Worm (Caenorhabditis elegans): ENCODE results near the gene srg-59.

srg-59 gene

ce11 chrV:2767465-2767864 is 42.3 kb upstream of the srg-59 start, which contains the start of gene R05D8.9:
R05D8.9 (minus strand) TSS chrV:2767565.
- TF ChIP-seq T07F8.4 (tag; optimal IDR thresholded peaks at IDR 0.05) = no peak
- no peak for TF ChIP-seq nhr-90 (tag; optimal IDR thresholded peaks at IDR 0.05)
- TF ChIP-seq mel-28 (tag; optimal IDR thresholded peaks at IDR 0.05; ENCODE audit: borderline replicate concordance) = no peak
- TF ChIP-seq unc-130 (GFP tag; optimal IDR thresholded peaks at IDR 0.05) = no peak
- TF ChIP-seq hrde-1 (tag; optimal IDR thresholded peaks at IDR 0.05; ENCODE audit: borderline replicate concordance) = no peak
- no peak for TF ChIP-seq ztf-6 (GFP tag; IDR thresholded peaks at IDR 0.05)
- no peak for TF ChIP-seq bed-2 (GFP tag; IDR thresholded peaks at IDR 0.05)
- no peak for TF ChIP-seq ztf-22 (GFP tag; optimal IDR thresholded peaks at IDR 0.05)
- no peak for TF ChIP-seq athp-1 (tag; optimal IDR thresholded peaks at IDR 0.05)
- no peak for TF ChIP-seq ceh-100 (GFP tag; IDR thresholded peaks at IDR 0.05)
- TF ChIP-seq B0019.2 (GFP tag; conservative IDR thresholded peaks at IDR 0.05) = no peak
- no peak for TF ChIP-seq die-1 (tag; optimal IDR thresholded peaks at IDR 0.05)
- TF ChIP-seq repo-1 (tag; optimal IDR thresholded peaks at IDR 0.05) = no peak
- TF ChIP-seq mes-4 (tag; optimal IDR thresholded peaks at IDR 0.05) = no peak
- TF ChIP-seq K11D2.4 (GFP tag; IDR thresholded peaks at IDR 0.05) = no peak

- TF ChIP-seq zim-3 (tag; optimal IDR thresholded peaks at IDR 0.05) = no peak
- TF ChIP-seq F10E7.11 (tag; optimal IDR thresholded peaks at IDR 0.05) = no peak
- 0 out of 2 replicates have a peak, but pooled peaks have one; percentile 23 for TF ChIP-seq dox-1 (GFP tag; IDR thresholded peaks at IDR 0.05)
- peak; percentile 83 for TF ChIP-seq nhr-80 (tag; optimal IDR thresholded peaks at IDR 0.05)
- TF ChIP-seq lin-40 (tag; optimal IDR thresholded peaks at IDR 0.05) = no peak
Observed at ce11 chrV:2765052-2765451, 39.9 kb upstream of the srg-59 start, which contains the start of gene dhs-14. dhs-14 (minus strand) TSS chrV:2765200.

- TF ChIP-seq ceh-58 (GFP tag; IDR thresholded peaks at IDR 0.05) (no peak), gei-17 (GFP tag; optimal IDR thresholded peaks at IDR 0.05) (no peak)
Observed at ce11 chrV:2763105-2763504, 38.0 kb upstream of the srg-59 start, which contains the start of gene R05D8.7. R05D8.7 (minus strand) TSS chrV:2763208.

- TF ChIP-seq zim-3 (tag; optimal IDR thresholded peaks at IDR 0.05) = no peak
- no peak for TF ChIP-seq lin-54 (GFP tag; optimal IDR thresholded peaks at IDR 0.05)
- peak; percentile 75 for TF ChIP-seq zfh-2 (GFP tag; conservative IDR thresholded peaks at IDR 0.05)
- no peak for TF ChIP-seq ets-4 (GFP tag; optimal IDR thresholded peaks at IDR 0.05)
Observed at ce11 chrV:2761470-2761869, 36.3 kb upstream of the srg-59 start.

- no peak for TF ChIP-seq let-526 (GFP tag; IDR thresholded peaks at IDR 0.05)
- no peak for TF ChIP-seq ztf-25 (GFP tag; IDR thresholded peaks at IDR 0.05)
- no peak for TF ChIP-seq ceh-58 (GFP tag; IDR thresholded peaks at IDR 0.05)
- TF ChIP-seq akir-1 (GFP tag; optimal IDR thresholded peaks at IDR 0.05) = no peak
- no peak for TF ChIP-seq Y79H2A.3 (GFP tag; conservative IDR thresholded peaks at IDR 0.05)
Observed at ce11 chrV:2759456-2759855, 34.3 kb upstream of the srg-59 start, which contains the start of gene srg-58. srg-58 (minus strand) TSS chrV:2759556.

- no peak for TF ChIP-seq nfya-1 (tag; optimal IDR thresholded peaks at IDR 0.05; ENCODE audit: borderline replicate concordance, insufficient read depth)
- no peak for TF ChIP-seq F57C9.4 (tag; optimal IDR thresholded peaks at IDR 0.05)
- no peak for TF ChIP-seq gei-17 (GFP tag; optimal IDR thresholded peaks at IDR 0.05)
- no peak for TF ChIP-seq nfya-2 (GFP tag; IDR thresholded peaks at IDR 0.05)
- no peak for TF ChIP-seq B0261.1 (tag; optimal IDR thresholded peaks at IDR 0.05)
- peak; percentile 75 for TF ChIP-seq zfh-2 (GFP tag; conservative IDR thresholded peaks at IDR 0.05)
- TF ChIP-seq Y79H2A.3 (GFP tag; conservative IDR thresholded peaks at IDR 0.05) = no peak
- no peak for TF ChIP-seq nhr-120 (GFP tag; IDR thresholded peaks at IDR 0.05)
- TF ChIP-seq Y53F4B.3 (GFP tag; IDR thresholded peaks at IDR 0.05) = no peak
- TF ChIP-seq egrh-3 (GFP tag; IDR thresholded peaks at IDR 0.05) = peak; percentile 28; the same call in 1 of the 2 replicates
- no peak for TF ChIP-seq egl-18 (GFP tag; IDR thresholded peaks at IDR 0.05)
Observed at ce11 chrV:2758437-2758836, 33.3 kb upstream of the srg-59 start.
